Worm (Caenorhabditis elegans): Measurements from ENCODE around the gene cah-4.

Gene cah-4

DNA sequence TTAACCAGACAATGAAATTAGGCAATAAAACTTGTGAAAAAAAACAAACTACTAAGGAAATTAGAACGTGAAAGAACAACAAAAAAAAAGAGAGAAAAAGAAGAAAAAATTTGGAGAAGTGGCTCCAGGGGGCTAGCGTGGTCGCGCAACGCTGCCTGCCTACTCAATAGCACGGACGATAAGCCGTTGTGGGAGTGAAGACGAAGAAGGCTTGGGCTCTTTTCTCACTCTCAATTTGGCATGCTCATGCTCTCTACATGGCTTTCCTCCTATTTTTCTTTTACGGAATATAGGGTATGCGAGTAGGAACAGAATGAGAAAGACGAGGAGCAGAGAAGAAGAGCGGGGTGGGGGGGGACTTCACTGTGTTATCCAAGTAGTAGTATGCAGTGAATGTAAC is 40.1 kb upstream of the cah-4 start:
- TF ChIP-seq bed-1 (GFP tag; IDR thresholded peaks at IDR 0.05) = no peak
- TF ChIP-seq snpc-4 (GFP tag; optimal IDR thresholded peaks at IDR 0.05) = no peak
- TF ChIP-seq snpc-4 (tag; optimal IDR thresholded peaks at IDR 0.05) = no peak
- TF ChIP-seq nfya-2 (GFP tag; IDR thresholded peaks at IDR 0.05) = no peak
- no peak for TF ChIP-seq C17E4.6 (GFP tag; IDR thresholded peaks at IDR 0.05)
- no peak for TF ChIP-seq D2030.7 (GFP tag; IDR thresholded peaks at IDR 0.05)
- TF ChIP-seq hmg-1.2 (GFP tag; IDR thresholded peaks at IDR 0.05) = peak; percentile 36; the same call in 1 of the 2 replicates
- TF ChIP-seq lin-26 (GFP tag; IDR thresholded peaks at IDR 0.05) = no peak
- no peak for TF ChIP-seq xnd-1 (tag; optimal IDR thresholded peaks at IDR 0.05)
- no peak for TF ChIP-seq athp-1 (tag; optimal IDR thresholded peaks at IDR 0.05)
- peak; percentile 46; the same call in 1 of the 2 replicates for TF ChIP-seq zfh-2 (GFP tag; conservative IDR thresholded peaks at IDR 0.05)
- TF ChIP-seq C06A6.2 (GFP tag; conservative IDR thresholded peaks at IDR 0.05) = no peak
- TF ChIP-seq ztf-22 (GFP tag; optimal IDR thresholded peaks at IDR 0.05) = no peak
- TF ChIP-seq madf-3 (GFP tag; IDR thresholded peaks at IDR 0.05) = no peak
- peak in 1 of 3 experiments; percentile 45 for TF ChIP-seq lin-35 (GFP tag; optimal IDR thresholded peaks at IDR 0.05)
- no peak for TF ChIP-seq Y95B8A.8 (GFP tag; IDR thresholded peaks at IDR 0.05)
- TF ChIP-seq ceh-40 (GFP tag; IDR thresholded peaks at IDR 0.05) = no peak
- TF ChIP-seq K12H6.12 (tag; optimal IDR thresholded peaks at IDR 0.05) = peak; percentile 32
- TF ChIP-seq egrh-3 (GFP tag; IDR thresholded peaks at IDR 0.05) = no peak
- TF ChIP-seq cebp-2 (GFP tag; IDR thresholded peaks at IDR 0.05) = no peak
- TF ChIP-seq tlf-1 (GFP tag; optimal IDR thresholded peaks at IDR 0.05) = no peak

- 0 out of 2 replicates have a peak, but pooled peaks have one; percentile 12 for TF ChIP-seq attf-3 (GFP tag; conservative IDR thresholded peaks at IDR 0.05)
- peak; percentile 41; the same call in 1 of the 2 replicates for TF ChIP-seq zfh-2 (GFP tag; conservative IDR thresholded peaks at IDR 0.05)
- no peak for TF ChIP-seq mes-4 (tag; optimal IDR thresholded peaks at IDR 0.05)
- TF ChIP-seq die-1 (tag; optimal IDR thresholded peaks at IDR 0.05) = no peak
Measured at ce11 chrX:13503839-13504238, 38.5 kb upstream of the cah-4 start.

ce11 chrX:13505201-13505600 is 37.2 kb upstream of the cah-4 start:
- no peak for TF ChIP-seq rec-8 (tag; optimal IDR thresholded peaks at IDR 0.05)
- TF ChIP-seq unc-130 (GFP tag; optimal IDR thresholded peaks at IDR 0.05) = no peak
- TF ChIP-seq let-526 (GFP tag; IDR thresholded peaks at IDR 0.05) = no peak
- TF ChIP-seq attf-6 (GFP tag; IDR thresholded peaks at IDR 0.05) = no peak
- TF ChIP-seq dox-1 (GFP tag; IDR thresholded peaks at IDR 0.05) = no peak
- no peak for TF ChIP-seq chd-7 (tag; optimal IDR thresholded peaks at IDR 0.05)
- TF ChIP-seq F49E8.2 (tag; optimal IDR thresholded peaks at IDR 0.05; ENCODE audit: insufficient read depth) = no peak
- no peak for TF ChIP-seq nfya-2 (GFP tag; IDR thresholded peaks at IDR 0.05)
- TF ChIP-seq egrh-3 (GFP tag; IDR thresholded peaks at IDR 0.05) = no peak
- TF ChIP-seq ceh-58 (GFP tag; IDR thresholded peaks at IDR 0.05) = no peak
- no peak for TF ChIP-seq ztf-26 (tag; optimal IDR thresholded peaks at IDR 0.05)
- TF ChIP-seq F39B2.1 (GFP tag; IDR thresholded peaks at IDR 0.05) = no peak
- no peak for TF ChIP-seq mxl-1 (tag; optimal IDR thresholded peaks at IDR 0.05)
- TF ChIP-seq ets-4 (GFP tag; optimal IDR thresholded peaks at IDR 0.05) = no peak

ce11 chrX:13506043-13506442 is 36.3 kb upstream of the cah-4 start:
- TF ChIP-seq ztf-28 (GFP tag; IDR thresholded peaks at IDR 0.05) (no peak), T26A5.8 (tag; optimal IDR thresholded peaks at IDR 0.05) (no peak), lag-1 (GFP tag; IDR thresholded peaks at IDR 0.05) (no peak), hmg-1.2 (GFP tag; IDR thresholded peaks at IDR 0.05) (no peak), snpc-1.1 (tag; optimal IDR thresholded peaks at IDR 0.05; ENCODE audit: insufficient read depth) (no peak), atf-7 (tag; optimal IDR thresholded peaks at IDR 0.05) (no peak), zim-3 (tag; optimal IDR thresholded peaks at IDR 0.05) (no peak), sptf-2 (GFP tag; optimal IDR thresholded peaks at IDR 0.05) (no peak), sea-2 (GFP tag; IDR thresholded peaks at IDR 0.05) (no peak)
